Fruit fly (Drosophila melanogaster) whole organism, pupa: ENCODE data around the gene Dph3.

Experiments used
- CG10348 ChIP-seq: fragments of 200-800 bp; sonication (Bioruptor generic); IDR thresholded peaks from 2 replicates; pipeline ENCODE4 v1.3.6; 2022; ENCODE audit warnings: missing biosample characterization, missing genetic modification characterization
- CG12605 ChIP-seq: fragments of 200-800 bp; sonication (Bioruptor generic); IDR thresholded peaks from 2 replicates; pipeline ENCODE4 v1.3.6; 2022; ENCODE audit warnings: missing biosample characterization, missing genetic modification characterization
- CG13204 ChIP-seq: fragments of 200-800 bp; sonication (Bioruptor generic); optimal IDR thresholded peaks from 2 replicates; lab custom pipeline; 2018; ENCODE audit warnings: missing biosample characterization, mild to moderate bottlenecking, missing genetic modification characterization, moderate library complexity
- CG14655 ChIP-seq: fragments of 200-800 bp; sonication (Bioruptor generic); optimal IDR thresholded peaks from 3 replicates; lab custom pipeline; 2017; ENCODE audit warnings: mild to moderate bottlenecking, missing biosample characterization, missing genetic modification reagents, missing genetic modification characterization
- CG15710 ChIP-seq: fragments of 200-800 bp; sonication (Bioruptor generic); optimal IDR thresholded peaks from 2 replicates; lab custom pipeline; 2018; ENCODE audit warnings: missing biosample characterization, mild to moderate bottlenecking, missing genetic modification characterization, moderate library complexity
- CG17806 ChIP-seq: fragments of 200-800 bp; sonication (Bioruptor generic); optimal IDR thresholded peaks from 2 replicates; lab custom pipeline; 2018; ENCODE audit warnings: missing biosample characterization, mild to moderate bottlenecking, missing genetic modification characterization, moderate library complexity
- CG32121 ChIP-seq: fragments of 200-800 bp; sonication (Bioruptor generic); IDR thresholded peaks from 2 replicates; pipeline ENCODE4 v1.3.6; 2022; ENCODE audit warnings: missing biosample characterization, missing genetic modification characterization
- CG34367 ChIP-seq: fragments of 200-800 bp; sonication (Bioruptor generic); optimal IDR thresholded peaks from 2 replicates; lab custom pipeline; 2018; ENCODE audit warnings: missing biosample characterization, mild to moderate bottlenecking, missing genetic modification characterization
- CG4496 ChIP-seq: fragments of 200-800 bp; sonication (Bioruptor generic); IDR thresholded peaks from 3 replicates; pipeline ENCODE4 v1.3.6; 2022; ENCODE audit warnings: missing biosample characterization, missing genetic modification characterization
- CG8159 ChIP-seq: fragments of 200-800 bp; sonication (Bioruptor generic); optimal IDR thresholded peaks from 3 replicates; lab custom pipeline; 2018; ENCODE audit warnings: missing biosample characterization, mild to moderate bottlenecking, missing genetic modification characterization, moderate library complexity
- CG8301 ChIP-seq: fragments of 200-800 bp; sonication (Bioruptor generic); optimal IDR thresholded peaks from 2 replicates; lab custom pipeline; 2018; ENCODE audit warnings: missing biosample characterization, mild to moderate bottlenecking, missing genetic modification characterization
- CG9948 ChIP-seq: fragments of 200-800 bp; sonication (Bioruptor generic); optimal IDR thresholded peaks from 2 replicates; lab custom pipeline; 2018; ENCODE audit warnings: missing biosample characterization, mild to moderate bottlenecking, missing genetic modification characterization, moderate library complexity
- D1 ChIP-seq: fragments of 200-800 bp; sonication (Bioruptor generic); optimal IDR thresholded peaks from 2 replicates; lab custom pipeline; 2018; ENCODE audit warnings: missing biosample characterization, mild to moderate bottlenecking, missing genetic modification characterization, moderate library complexity
- EcR ChIP-seq: fragments of 200-800 bp; sonication (Bioruptor generic); optimal IDR thresholded peaks from 3 replicates; lab custom pipeline; 2019; ENCODE audit warnings: missing biosample characterization, missing genetic modification characterization, mild to moderate bottlenecking, moderate library complexity, missing genetic modification reagents
- Ets98B ChIP-seq: fragments of 200-800 bp; sonication (Bioruptor generic); IDR thresholded peaks from 2 replicates; pipeline ENCODE4 v1.3.6; 2022; ENCODE audit warnings: missing biosample characterization, missing genetic modification characterization
- Pif1A ChIP-seq: fragments of 200-800 bp; sonication (Bioruptor generic); optimal IDR thresholded peaks from 3 replicates; lab custom pipeline; 2016; ENCODE audit warnings: missing biosample characterization, missing genetic modification characterization
- Pif1B ChIP-seq: fragments of 200-800 bp; sonication (Bioruptor generic); optimal IDR thresholded peaks from 3 replicates; lab custom pipeline; 2016; ENCODE audit warnings: missing biosample characterization, missing genetic modification characterization
- Snoo ChIP-seq: fragments of 200-800 bp; sonication (Bioruptor generic); optimal IDR thresholded peaks from 3 replicates; lab custom pipeline; 2017; ENCODE audit warnings: missing biosample characterization, mild to moderate bottlenecking, missing genetic modification characterization, inconsistent platforms
- fd96Ca ChIP-seq: fragments of 200-800 bp; sonication (Bioruptor generic); IDR thresholded peaks from 3 replicates; pipeline ENCODE4 v1.3.6; 2022; ENCODE audit warnings: missing biosample characterization, missing genetic modification characterization
- gl ChIP-seq: fragments of 200-800 bp; sonication (Bioruptor generic); optimal IDR thresholded peaks from 2 replicates; lab custom pipeline; 2018; ENCODE audit warnings: missing biosample characterization, mild to moderate bottlenecking, missing genetic modification characterization
- rn ChIP-seq: fragments of 200-800 bp; sonication (Bioruptor generic); IDR thresholded peaks from 2 replicates; pipeline ENCODE4 v1.3.6; 2022; ENCODE audit warnings: missing biosample characterization, missing genetic modification characterization

Dph3 gene

dm6 chr3R:11230392-11230791 is 1.3 kb upstream of the Dph3 start, which contains the start of gene GCC88:
TSS of gene GCC88 (minus strand) at chr3R:11230600.
- TF ChIP-seq CG13204 = no peak
- no peak for TF ChIP-seq CG10348 (GFP tag; lab: Robert Waterston, UW)
- TF ChIP-seq EcR (GFP tag; lab: Kevin White, UChicago) = no peak
- TF ChIP-seq CG34367 (tag; lab: Kevin White, UChicago) = no peak
- no peak for TF ChIP-seq CG17806
- no peak for TF ChIP-seq Pif1A (GFP tag; lab: Kevin White, UChicago)

dm6 chr3R:11231037-11231436 is 675 bp upstream of the Dph3 start:
- TF ChIP-seq CG9948 (tag; lab: Kevin White, UChicago) (no peak), fd96Ca (GFP tag; lab: Robert Waterston, UW) (no peak), EcR (GFP tag; lab: Kevin White, UChicago) (no peak), CG14655 (GFP tag; lab: Kevin White, UChicago) (no peak), gl (tag; lab: Kevin White, UChicago) (no peak), rn (GFP tag; lab: Robert Waterston, UW) (no peak), Snoo (no peak), CG4496 (GFP tag; lab: Robert Waterston, UW) (no peak), D1 (tag; lab: Kevin White, UChicago) (no peak), CG17806 (no peak), CG15710 (tag; lab: Kevin White, UChicago) (no peak), Pif1B (GFP tag; lab: Kevin White, UChicago) (no peak)
- TF ChIP-seq, all 21 proteins: peak for 0

- TF ChIP-seq EcR (GFP tag; lab: Kevin White, UChicago) (peak; percentile 88), fd96Ca (GFP tag; lab: Robert Waterston, UW) (no peak)
Observed at dm6 chr3R:11234918-11235371, 3.2 kb downstream of the Dph3 start, which contains the start of the genes Arfip and CG17721. TSS of gene Arfip (minus strand) at chr3R:11235013. TSS of gene CG17721 (plus strand) at chr3R:11235140.

dm6 chr3R:11236041-11236440 is 4.3 kb downstream of the Dph3 start, which contains the start of gene CG31441:
TSS of gene CG31441 (plus strand) at chr3R:11236286.
- TF ChIP-seq CG9948 (tag; lab: Kevin White, UChicago) (no peak), Ets98B (GFP tag; lab: Robert Waterston, UW) (no peak), CG14655 (GFP tag; lab: Kevin White, UChicago) (no peak), Snoo (no peak), CG12605 (GFP tag; lab: Robert Waterston, UW) (no peak), CG34367 (tag; lab: Kevin White, UChicago) (no peak), CG15710 (tag; lab: Kevin White, UChicago) (no peak), CG8301 (tag; lab: Kevin White, UChicago) (no peak), EcR (GFP tag; lab: Kevin White, UChicago) (no peak)

dm6 chr3R:11237598-11237997 is 5.9 kb downstream of the Dph3 start, which contains the start of gene CG31388:
TSS of gene CG31388 (plus strand) at chr3R:11237815.
- TF ChIP-seq CG4496 (GFP tag; lab: Robert Waterston, UW) = no peak
- no peak for TF ChIP-seq Snoo
- TF ChIP-seq CG15710 (tag; lab: Kevin White, UChicago) = no peak
- TF ChIP-seq CG32121 = no peak
- TF ChIP-seq CG14655 (GFP tag; lab: Kevin White, UChicago) = no peak
- TF ChIP-seq EcR (GFP tag; lab: Kevin White, UChicago) = no peak
- TF ChIP-seq CG12605 (GFP tag; lab: Robert Waterston, UW) = no peak
- TF ChIP-seq CG17806 = no peak
- TF ChIP-seq CG8301 (tag; lab: Kevin White, UChicago) = no peak
- TF ChIP-seq Pif1B (GFP tag; lab: Kevin White, UChicago) = no peak
- TF ChIP-seq, all 21 proteins: peak for 0

- no peak for TF ChIP-seq CG32121
- no peak for TF ChIP-seq CG4496 (GFP tag; lab: Robert Waterston, UW)
- TF ChIP-seq rn (GFP tag; lab: Robert Waterston, UW) = no peak
- TF ChIP-seq CG12605 (GFP tag; lab: Robert Waterston, UW) = no peak
- no peak for TF ChIP-seq CG8159
- TF ChIP-seq gl (tag; lab: Kevin White, UChicago) = no peak
- no peak for TF ChIP-seq EcR (GFP tag; lab: Kevin White, UChicago)
- TF ChIP-seq CG17806 = no peak
- TF ChIP-seq CG15710 (tag; lab: Kevin White, UChicago) = no peak
Observed at dm6 chr3R:11240891-11241290, 9.2 kb downstream of the Dph3 start, which contains the start of the genes scpr-B and scpr-A. TSS of gene scpr-B (minus strand) at chr3R:11240991. TSS of gene scpr-A (plus strand) at chr3R:11241183.

- no peak for TF ChIP-seq Snoo
- peak; percentile 17 for TF ChIP-seq EcR (GFP tag; lab: Kevin White, UChicago)
Observed at dm6 chr3R:11243057-11243740, 11.5 kb downstream of the Dph3 start.
